Fruit fly (Drosophila melanogaster): ENCODE results near the gene fws.

DNA sequence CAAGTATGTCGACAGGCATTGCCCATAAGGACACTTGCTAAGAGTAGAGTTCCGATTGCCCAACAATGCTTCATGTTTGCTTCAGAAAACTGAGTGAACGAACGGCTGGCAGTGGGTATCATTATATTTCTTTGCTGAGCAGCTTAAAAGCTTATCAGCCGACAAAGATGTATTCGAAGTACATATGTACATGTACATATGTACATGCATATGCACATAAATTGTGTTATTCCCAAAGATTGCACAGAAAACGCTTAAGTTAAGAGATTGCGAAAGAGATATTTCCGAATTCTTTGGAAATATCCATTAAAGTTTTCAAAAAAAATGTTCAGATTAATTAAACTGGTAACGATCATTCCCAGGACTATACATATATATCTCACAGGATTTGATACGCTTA, 25.0 kb downstream of the fws start, which contains the start of gene SPH93:
- TF ChIP-seq psq (GFP tag; optimal IDR thresholded peaks at IDR 0.05) (no peak), Spps (tag; optimal IDR thresholded peaks at IDR 0.05) (no peak), trh (GFP tag; optimal IDR thresholded peaks at IDR 0.05) (no peak)

All from whole organism, embryonic.